Worm (Caenorhabditis elegans): Measurements from ENCODE around the gene pqn-22.

pqn-22 gene

DNA sequence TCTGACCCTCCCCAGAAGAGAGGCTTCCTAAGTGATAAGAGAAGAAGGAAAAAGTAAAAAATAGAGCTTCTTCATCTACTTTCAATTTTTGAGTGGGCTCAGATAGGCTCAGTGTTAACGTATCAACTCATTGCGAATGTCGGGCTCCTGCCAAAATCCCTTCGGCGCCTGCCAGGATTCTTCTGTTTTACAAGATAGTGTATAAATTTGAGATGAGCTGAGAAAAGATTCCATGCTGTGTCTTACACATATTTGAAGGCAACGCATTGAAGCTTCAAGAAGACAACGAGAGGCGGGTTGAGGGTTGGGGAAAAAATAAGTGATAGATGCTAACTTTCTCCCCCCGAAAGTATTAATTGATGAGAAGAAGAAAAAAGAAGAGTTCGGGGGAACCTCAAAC is 1.0 kb downstream of the pqn-22 start:
- TF ChIP-seq ceh-2 (tag; optimal IDR thresholded peaks at IDR 0.05), result no peak
- TF ChIP-seq fkh-6 (tag; optimal IDR thresholded peaks at IDR 0.05), result no peak
- no peak for TF ChIP-seq elt-4 (tag; optimal IDR thresholded peaks at IDR 0.05)
- TF ChIP-seq pros-1 (tag; optimal IDR thresholded peaks at IDR 0.05), result no peak
- TF ChIP-seq rnt-1 (tag; optimal IDR thresholded peaks at IDR 0.05), result no peak
- no peak for TF ChIP-seq fax-1 (tag; optimal IDR thresholded peaks at IDR 0.05)
- no peak for TF ChIP-seq syd-9 (tag; optimal IDR thresholded peaks at IDR 0.05)
- TF ChIP-seq che-1 (tag; optimal IDR thresholded peaks at IDR 0.05), result no peak
- no peak for TF ChIP-seq hlh-15 (tag; optimal IDR thresholded peaks at IDR 0.05)
- TF ChIP-seq sdc-2 (tag; optimal IDR thresholded peaks at IDR 0.05), result no peak
- no peak for TF ChIP-seq ceh-31 (tag; optimal IDR thresholded peaks at IDR 0.05)
- TF ChIP-seq unc-55 (GFP tag; optimal IDR thresholded peaks at IDR 0.05), result no peak
- TF ChIP-seq ceh-6 (GFP tag; optimal IDR thresholded peaks at IDR 0.05), result no peak
- no peak for TF ChIP-seq pha-4 (tag; optimal IDR thresholded peaks at IDR 0.05)
- TF ChIP-seq tbx-7 (tag; optimal IDR thresholded peaks at IDR 0.05), result no peak
- TF ChIP-seq ztf-16 (tag; optimal IDR thresholded peaks at IDR 0.05), result no peak
- no peak for TF ChIP-seq odd-2 (tag; optimal IDR thresholded peaks at IDR 0.05)
- TF ChIP-seq nhr-232 (tag; optimal IDR thresholded peaks at IDR 0.05), result no peak
- TF ChIP-seq ahr-1 (tag; optimal IDR thresholded peaks at IDR 0.05), result no peak

DNA sequence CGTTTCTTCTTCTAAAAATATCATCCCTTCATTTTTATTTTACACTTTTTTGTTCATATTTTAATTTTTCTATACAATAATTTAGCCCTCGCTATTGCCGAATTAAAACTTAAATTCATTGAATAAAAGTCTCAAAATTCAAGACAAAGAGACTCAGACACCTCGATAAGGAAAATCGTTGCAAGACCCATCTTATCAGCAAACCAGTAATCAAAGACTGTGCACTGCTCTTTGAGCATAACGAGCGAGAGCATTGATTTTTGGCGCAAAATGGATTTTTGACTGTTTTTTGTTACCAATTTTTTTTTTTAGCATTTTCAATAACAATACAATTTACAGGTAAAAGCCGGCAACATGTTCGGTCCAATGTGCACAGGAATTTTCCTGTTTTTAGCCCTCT is 15.8 kb downstream of the pqn-22 start, which contains the start of gene C46G7.1:
Gene C46G7.1 (plus strand): TSS at position 340 of the 400 bp plus-strand sequence.
- peak; percentile 79 for TF ChIP-seq elt-2 (tag; optimal IDR thresholded peaks at IDR 0.05)
- no peak for TF ChIP-seq pqm-1 (tag; optimal IDR thresholded peaks at IDR 0.05)
- TF ChIP-seq elt-4 (tag; optimal IDR thresholded peaks at IDR 0.05), result no peak

DNA sequence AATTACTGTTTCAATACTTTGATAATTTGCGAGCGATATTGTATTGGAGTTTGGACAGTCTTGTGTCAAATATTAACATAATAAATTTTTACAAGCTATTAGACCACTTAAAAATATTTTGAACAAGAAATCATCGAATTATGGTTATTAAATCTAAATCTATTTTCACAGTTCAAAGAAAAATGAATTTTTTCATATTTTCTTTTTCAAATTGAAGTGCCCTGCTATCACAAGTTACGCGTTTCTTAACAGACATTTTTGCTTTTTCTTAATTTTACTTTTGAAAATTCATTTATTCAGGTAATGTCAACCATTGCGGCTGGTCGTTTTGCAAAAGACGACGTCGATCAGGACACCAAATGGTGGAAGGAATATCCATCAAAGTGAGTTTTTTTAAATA is 18.5 kb downstream of the pqn-22 start, which contains the start of gene C46G7.2:
Gene C46G7.2 (plus strand): TSS at position 301 of the 400 bp plus-strand sequence.
- TF ChIP-seq hlh-6 (tag; optimal IDR thresholded peaks at IDR 0.05) (no peak), pag-3 (tag; optimal IDR thresholded peaks at IDR 0.05; ENCODE audit: borderline replicate concordance) (no peak), Y22D7AL.16 (tag; optimal IDR thresholded peaks at IDR 0.05) (no peak), ceh-31 (tag; optimal IDR thresholded peaks at IDR 0.05) (no peak), ceh-18 (tag; optimal IDR thresholded peaks at IDR 0.05) (no peak), C38D4.7 (GFP tag; optimal IDR thresholded peaks at IDR 0.05) (no peak), zip-5 (tag; optimal IDR thresholded peaks at IDR 0.05) (no peak), ceh-30 (tag; optimal IDR thresholded peaks at IDR 0.05) (no peak), sox-4 (tag; optimal IDR thresholded peaks at IDR 0.05) (no peak), pat-9 (tag; optimal IDR thresholded peaks at IDR 0.05) (no peak), pax-1 (tag; optimal IDR thresholded peaks at IDR 0.05) (no peak), ceh-6 (GFP tag; optimal IDR thresholded peaks at IDR 0.05) (no peak)

DNA sequence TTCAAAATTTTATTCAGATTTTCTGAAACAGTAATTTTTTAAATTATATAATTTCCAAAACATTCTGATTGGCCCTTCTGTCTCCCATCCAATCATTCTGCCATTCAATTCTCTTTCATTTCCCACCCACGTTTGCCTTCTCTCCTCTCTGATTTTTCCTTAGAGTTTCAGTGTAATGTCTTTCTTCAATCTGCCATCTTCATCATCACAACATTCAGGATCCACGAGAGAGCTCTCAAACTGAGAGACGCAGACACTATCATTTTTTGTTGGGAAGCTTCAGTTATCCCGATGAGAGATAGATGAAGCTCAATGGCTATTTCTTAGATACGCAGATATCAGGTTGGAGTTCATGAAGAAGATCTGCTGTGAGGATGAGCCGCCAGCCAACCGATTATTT is 19.6 kb downstream of the pqn-22 start:
- no peak for TF ChIP-seq ceh-34 (tag; optimal IDR thresholded peaks at IDR 0.05)
- no peak for TF ChIP-seq elt-2 (tag; optimal IDR thresholded peaks at IDR 0.05)
- no peak for TF ChIP-seq hlh-15 (tag; optimal IDR thresholded peaks at IDR 0.05)
- peak; percentile 64 for TF ChIP-seq nfya-1 (tag; optimal IDR thresholded peaks at IDR 0.05)
- peak; percentile 75 for TF ChIP-seq unc-55 (GFP tag; optimal IDR thresholded peaks at IDR 0.05)
- TF ChIP-seq ceh-18 (tag; optimal IDR thresholded peaks at IDR 0.05), result peak; percentile 52

DNA sequence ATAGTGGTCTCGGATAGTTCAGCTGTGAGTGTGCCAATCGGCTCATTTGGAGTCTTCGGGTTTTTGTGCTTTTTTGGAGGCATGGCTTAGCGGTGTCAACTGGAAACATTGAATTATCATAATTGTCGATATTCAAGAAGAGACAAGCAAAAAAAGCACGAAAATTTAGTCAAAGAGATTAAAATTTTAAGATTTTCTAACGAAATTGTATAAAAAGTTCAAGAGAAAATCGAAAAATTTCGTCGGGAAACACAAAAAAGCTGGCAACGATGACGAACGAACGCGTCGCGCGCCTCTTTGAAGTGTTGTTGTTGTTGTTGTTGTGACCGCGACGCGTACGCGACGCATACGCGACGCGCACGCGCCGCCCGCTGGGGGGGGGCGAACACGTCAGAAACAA is 21.9 kb downstream of the pqn-22 start, which contains the start of gene C46G7.5:
Gene C46G7.5 (minus strand): TSS at position 101 of the 400 bp plus-strand sequence.
- TF ChIP-seq pha-4 (tag; optimal IDR thresholded peaks at IDR 0.05), result no peak
- TF ChIP-seq ceh-24 (tag; optimal IDR thresholded peaks at IDR 0.05), result no peak
- TF ChIP-seq mec-3 (tag; optimal IDR thresholded peaks at IDR 0.05; ENCODE audit: borderline replicate concordance), result no peak
- TF ChIP-seq pros-1 (tag; optimal IDR thresholded peaks at IDR 0.05), result no peak
- TF ChIP-seq npax-4 (tag; optimal IDR thresholded peaks at IDR 0.05), result no peak
- TF ChIP-seq ztf-16 (tag; optimal IDR thresholded peaks at IDR 0.05), result no peak
- TF ChIP-seq ceh-2 (tag; optimal IDR thresholded peaks at IDR 0.05), result no peak
- no peak for TF ChIP-seq nhr-232 (tag; optimal IDR thresholded peaks at IDR 0.05)
- no peak for TF ChIP-seq ama-1 (optimal IDR thresholded peaks at IDR 0.05)
- no peak for TF ChIP-seq C08G9.2 (tag; optimal IDR thresholded peaks at IDR 0.05)
- TF ChIP-seq unc-42 (tag; optimal IDR thresholded peaks at IDR 0.05), result no peak
- TF ChIP-seq ref-2 (tag; optimal IDR thresholded peaks at IDR 0.05), result no peak
- no peak for TF ChIP-seq tbx-2 (tag; optimal IDR thresholded peaks at IDR 0.05)
- TF ChIP-seq Y22D7AL.16 (tag; optimal IDR thresholded peaks at IDR 0.05), result no peak
- TF ChIP-seq ttx-3 (tag; optimal IDR thresholded peaks at IDR 0.05), result no peak
- no peak for TF ChIP-seq pqm-1 (tag; optimal IDR thresholded peaks at IDR 0.05)
- no peak for TF ChIP-seq eyg-1 (tag; optimal IDR thresholded peaks at IDR 0.05)
- no peak for TF ChIP-seq gmeb-2 (tag; optimal IDR thresholded peaks at IDR 0.05)
- TF ChIP-seq hlh-13 (GFP tag; optimal IDR thresholded peaks at IDR 0.05), result no peak
- no peak for TF ChIP-seq C38D4.7 (GFP tag; optimal IDR thresholded peaks at IDR 0.05)

Measured in whole organism, late embryonic.